Fruit fly (Drosophila melanogaster) whole organism: ENCODE measurements around the gene CG34316.

Experiments
- CG8478 ChIP-seq: fragments of >200 bp; optimal IDR thresholded peaks from 2 replicates; lab custom pipeline; 2018; ENCODE audit warnings: inconsistent platforms
- EcR ChIP-seq, 2 experiments: fragments of >200 bp; optimal IDR thresholded peaks; 2 replicates each; lab custom pipeline; 2017; ENCODE audit warnings: missing biosample characterization in 2 of 2, missing genetic modification characterization in 2 of 2, missing genetic modification reagents in 2 of 2
- pan ChIP-seq: fragments of >200 bp; optimal IDR thresholded peaks from 2 replicates; lab custom pipeline; 2017
- psq ChIP-seq: fragments of >200 bp; optimal IDR thresholded peaks from 2 replicates; lab custom pipeline; 2017
- usp ChIP-seq: fragments of >200 bp; optimal IDR thresholded peaks from 2 replicates; lab custom pipeline; 2017; ENCODE audit warnings: missing biosample characterization, missing genetic modification characterization, mixed read lengths

DNA sequence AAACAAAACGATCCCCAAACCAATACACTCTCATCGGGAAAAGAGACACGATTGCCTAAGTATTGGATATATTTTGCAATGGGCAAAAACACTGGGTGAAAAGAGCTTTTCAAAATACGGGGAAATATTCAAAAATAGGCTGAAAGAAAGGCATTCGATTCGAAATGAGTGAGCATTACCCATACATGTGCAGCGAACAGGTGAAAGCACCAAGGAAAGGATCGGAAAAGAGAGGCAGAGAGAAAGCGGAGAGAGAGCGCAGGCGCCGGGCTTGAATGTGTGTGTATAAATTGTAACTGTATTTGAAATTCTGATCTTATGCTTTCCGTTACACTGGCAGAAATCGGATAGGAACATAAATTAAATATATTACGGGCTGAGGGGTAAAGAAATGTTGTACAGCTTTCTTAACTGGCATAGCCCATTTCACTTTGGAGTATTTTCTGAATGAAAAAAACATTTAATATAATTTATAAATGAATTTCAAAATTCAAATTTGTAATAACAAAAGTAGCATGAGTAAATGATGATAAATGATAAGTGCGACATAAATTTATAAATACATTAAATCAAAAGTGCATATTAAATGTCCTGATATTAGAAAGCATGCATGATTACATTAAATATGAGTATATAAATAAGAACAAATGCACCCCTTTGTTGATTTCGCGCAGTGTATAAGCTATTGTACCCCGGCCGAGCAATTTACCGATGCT is 50.4 kb downstream of the CG34316 start:
- no peak for TF ChIP-seq EcR (GFP tag; optimal IDR thresholded peaks at IDR 0.05; lab: Kevin White, UChicago)
- no peak for TF ChIP-seq psq (lab: Kevin White, UChicago)
- no peak for TF ChIP-seq pan (lab: Kevin White, UChicago)
- TF ChIP-seq usp (GFP tag; lab: Kevin White, UChicago) = no peak
- TF ChIP-seq CG8478 (lab: Kevin White, UChicago) = no peak
